Worm (Caenorhabditis elegans) whole organism, young adult: ENCODE data around the gene C15H11.1.

Source experiments
- B0035.1 ChIP-seq: sonication (generic microtip); optimal IDR thresholded peaks from 2 replicates; lab custom pipeline; 2016; ENCODE audit warnings: missing genetic modification characterization, mild to moderate bottlenecking, missing compliant biosample characterization, missing genotype, missing genetic modification reagents
- B0261.1 ChIP-seq: sonication (generic microtip); optimal IDR thresholded peaks from 2 replicates; lab custom pipeline; 2016; ENCODE audit warnings: mild to moderate bottlenecking, missing genetic modification characterization, moderate library complexity, missing compliant biosample characterization
- C17E4.6 ChIP-seq: fragments of 200-800 bp; sonication (Bioruptor generic); IDR thresholded peaks from 2 replicates; pipeline ENCODE4 v1.3.6; 2022; ENCODE audit warnings: missing genetic modification reagents, missing genetic modification characterization, missing compliant biosample characterization
- D2030.7 ChIP-seq: fragments of 200-800 bp; sonication (Bioruptor generic); IDR thresholded peaks from 2 replicates; pipeline ENCODE4 v1.3.6; 2022; ENCODE audit warnings: missing genetic modification reagents, missing genetic modification characterization, missing compliant biosample characterization
- F33H1.4 ChIP-seq: fragments of 200-800 bp; sonication (Bioruptor generic); IDR thresholded peaks from 2 replicates; pipeline ENCODE4 v1.3.6; 2022; ENCODE audit warnings: missing genetic modification reagents, missing genetic modification characterization, missing compliant biosample characterization
- F39B2.1 ChIP-seq: fragments of 200-800 bp; sonication (Bioruptor generic); IDR thresholded peaks from 2 replicates; pipeline ENCODE4 v1.3.6; 2022; ENCODE audit warnings: missing genetic modification reagents, missing genetic modification characterization, missing compliant biosample characterization
- F49E8.2 ChIP-seq: sonication (generic microtip); optimal IDR thresholded peaks from 3 replicates; lab custom pipeline; 2017; ENCODE audit warnings: missing genetic modification characterization, mild to moderate bottlenecking, missing compliant biosample characterization, antibody characterized with exemption, moderate library complexity; ENCODE audit not compliant: insufficient read depth
- F55B11.4 ChIP-seq: sonication (generic microtip); optimal IDR thresholded peaks from 2 replicates; lab custom pipeline; 2016; ENCODE audit warnings: missing compliant biosample characterization, missing genetic modification characterization, borderline replicate concordance; ENCODE audit not compliant: insufficient read depth
- F57A8.1 ChIP-seq: fragments of 200-800 bp; sonication (Bioruptor generic); optimal IDR thresholded peaks from 2 replicates; lab custom pipeline; 2018; ENCODE audit warnings: mild to moderate bottlenecking, missing genetic modification characterization, moderate library complexity, missing compliant biosample characterization
- F57C9.4 ChIP-seq: sonication (generic microtip); optimal IDR thresholded peaks from 2 replicates; lab custom pipeline; 2017; ENCODE audit warnings: mild to moderate bottlenecking, missing genetic modification characterization, missing compliant biosample characterization
- K11D2.4 ChIP-seq: fragments of 200-800 bp; sonication (Bioruptor generic); IDR thresholded peaks from 2 replicates; pipeline ENCODE4 v1.3.6; 2022; ENCODE audit warnings: missing genetic modification reagents, missing genetic modification characterization, missing compliant biosample characterization
- T07F8.4 ChIP-seq: sonication (generic microtip); optimal IDR thresholded peaks from 2 replicates; lab custom pipeline; 2016; ENCODE audit warnings: mild to moderate bottlenecking, missing genetic modification characterization, moderate library complexity, missing compliant biosample characterization
- T26A5.8 ChIP-seq: sonication (generic microtip); optimal IDR thresholded peaks from 2 replicates; lab custom pipeline; 2016; ENCODE audit warnings: missing genetic modification characterization, missing compliant biosample characterization
- atf-7 ChIP-seq: sonication (generic microtip); optimal IDR thresholded peaks from 2 replicates; lab custom pipeline; 2017; ENCODE audit warnings: mild to moderate bottlenecking, missing genetic modification characterization, missing compliant biosample characterization
- athp-1 ChIP-seq: sonication (generic microtip); optimal IDR thresholded peaks from 2 replicates; lab custom pipeline; 2017; ENCODE audit warnings: mild to moderate bottlenecking, missing genetic modification characterization, missing compliant biosample characterization
- attf-3 ChIP-seq: fragments of 200-800 bp; sonication (Bioruptor generic); conservative IDR thresholded peaks from 2 replicates; pipeline ENCODE4 v1.3.6; 2022; ENCODE audit warnings: missing genetic modification reagents, missing genetic modification characterization, missing compliant biosample characterization
- attf-6 ChIP-seq: fragments of 200-800 bp; sonication (Bioruptor generic); IDR thresholded peaks from 2 replicates; pipeline ENCODE4 v1.3.6; 2022; ENCODE audit warnings: missing genetic modification reagents, missing genetic modification characterization, missing compliant biosample characterization
- bed-2 ChIP-seq: fragments of 200-800 bp; sonication (Bioruptor generic); IDR thresholded peaks from 2 replicates; pipeline ENCODE4 v1.3.6; 2022; ENCODE audit warnings: missing genetic modification reagents, missing genetic modification characterization, missing compliant biosample characterization
- cebp-2 ChIP-seq: fragments of 200-800 bp; sonication (Bioruptor generic); IDR thresholded peaks from 2 replicates; pipeline ENCODE4 v1.3.6; 2022; ENCODE audit warnings: missing genetic modification characterization, missing compliant biosample characterization
- ceh-79 ChIP-seq: sonication (generic microtip); optimal IDR thresholded peaks from 2 replicates; lab custom pipeline; 2017; ENCODE audit warnings: mild to moderate bottlenecking, missing genetic modification characterization, missing compliant biosample characterization
- egl-44 ChIP-seq: fragments of 200-800 bp; sonication (Bioruptor generic); IDR thresholded peaks from 2 replicates; pipeline ENCODE4 v1.3.6; 2022; ENCODE audit warnings: missing genetic modification reagents, missing genetic modification characterization, missing compliant biosample characterization
- egrh-3 ChIP-seq: fragments of 200-800 bp; sonication (Bioruptor generic); IDR thresholded peaks from 2 replicates; pipeline ENCODE4 v1.3.6; 2022; ENCODE audit warnings: missing genetic modification reagents, missing genetic modification characterization, missing compliant biosample characterization
- fkh-3 ChIP-seq: sonication (generic microtip); optimal IDR thresholded peaks from 2 replicates; lab custom pipeline; 2016; ENCODE audit warnings: mild to moderate bottlenecking, missing genetic modification characterization, missing compliant biosample characterization
- hrde-1 ChIP-seq: sonication (generic microtip); optimal IDR thresholded peaks from 2 replicates; lab custom pipeline; 2016; ENCODE audit warnings: missing genetic modification characterization, mild to moderate bottlenecking, missing compliant biosample characterization, moderate library complexity, missing genotype, missing genetic modification reagents, borderline replicate concordance
- lag-1 ChIP-seq: fragments of 200-800 bp; sonication (Bioruptor generic); IDR thresholded peaks from 2 replicates; pipeline ENCODE4 v1.3.6; 2022; ENCODE audit warnings: missing genetic modification reagents, missing genetic modification characterization, missing compliant biosample characterization
- lin-26 ChIP-seq: fragments of 200-800 bp; sonication (Bioruptor generic); IDR thresholded peaks from 2 replicates; pipeline ENCODE4 v1.3.6; 2022; ENCODE audit warnings: missing genetic modification reagents, missing genetic modification characterization, missing compliant biosample characterization
- madf-10 ChIP-seq: sonication (generic microtip); optimal IDR thresholded peaks from 2 replicates; lab custom pipeline; 2016; ENCODE audit warnings: mild to moderate bottlenecking, missing genetic modification characterization, missing compliant biosample characterization
- madf-3 ChIP-seq: fragments of 200-800 bp; sonication (Bioruptor generic); IDR thresholded peaks from 2 replicates; pipeline ENCODE4 v1.3.6; 2022; ENCODE audit warnings: missing genetic modification reagents, missing genetic modification characterization, missing compliant biosample characterization
- madf-6 ChIP-seq: fragments of 200-800 bp; sonication (Bioruptor generic); IDR thresholded peaks from 2 replicates; pipeline ENCODE4 v1.3.6; 2022; ENCODE audit warnings: missing genetic modification reagents, missing genetic modification characterization, missing compliant biosample characterization
- madf-8 ChIP-seq: fragments of 200-800 bp; sonication (Bioruptor generic); conservative IDR thresholded peaks from 2 replicates; pipeline ENCODE4 v1.3.6; 2022; ENCODE audit warnings: missing genetic modification reagents, missing genetic modification characterization, missing compliant biosample characterization
- mxl-1 ChIP-seq: sonication (generic microtip); optimal IDR thresholded peaks from 2 replicates; lab custom pipeline; 2016; ENCODE audit warnings: missing genetic modification characterization, missing compliant biosample characterization
- nfya-1 ChIP-seq: sonication (generic microtip); optimal IDR thresholded peaks from 2 replicates; lab custom pipeline; 2017; ENCODE audit warnings: antibody characterized with exemption, missing compliant biosample characterization, missing genetic modification characterization, borderline replicate concordance; ENCODE audit not compliant: insufficient read depth
- nfya-2 ChIP-seq: fragments of 200-800 bp; sonication (Bioruptor generic); IDR thresholded peaks from 2 replicates; pipeline ENCODE4 v1.3.6; 2022; ENCODE audit warnings: missing genetic modification reagents, missing genetic modification characterization, missing compliant biosample characterization
- nhr-120 ChIP-seq: fragments of 200-800 bp; sonication (Bioruptor generic); IDR thresholded peaks from 2 replicates; pipeline ENCODE4 v1.3.6; 2022; ENCODE audit warnings: missing genetic modification characterization, missing compliant biosample characterization
- nhr-80 ChIP-seq: sonication (generic microtip); optimal IDR thresholded peaks from 2 replicates; lab custom pipeline; 2016; ENCODE audit warnings: missing genetic modification characterization, missing compliant biosample characterization
- pbrm-1 ChIP-seq: fragments of 200-800 bp; sonication (Bioruptor generic); IDR thresholded peaks from 2 replicates; pipeline ENCODE4 v1.3.6; 2022; ENCODE audit warnings: missing genetic modification reagents, missing genetic modification characterization, missing compliant biosample characterization
- pha-4 ChIP-seq: fragments of 150-350 bp; sonication (generic microtip); optimal IDR thresholded peaks from 2 replicates; lab custom pipeline; 2014; ENCODE audit warnings: missing biosample characterization, missing genetic modification reagents, missing genetic modification characterization
- rcor-1 ChIP-seq: fragments of 200-800 bp; sonication (Bioruptor generic); IDR thresholded peaks from 2 replicates; pipeline ENCODE4 v1.3.6; 2022; ENCODE audit warnings: missing genetic modification reagents, missing genetic modification characterization, missing compliant biosample characterization
- repo-1 ChIP-seq: sonication (generic microtip); optimal IDR thresholded peaks from 2 replicates; lab custom pipeline; 2017; ENCODE audit warnings: mild to moderate bottlenecking, missing genetic modification characterization, missing compliant biosample characterization
- snpc-1.1 ChIP-seq: sonication (generic microtip); optimal IDR thresholded peaks from 2 replicates; lab custom pipeline; 2017; ENCODE audit warnings: missing genetic modification characterization, mild to moderate bottlenecking, missing compliant biosample characterization, antibody characterized with exemption, moderate library complexity, missing genotype, missing genetic modification reagents; ENCODE audit not compliant: insufficient read depth
- snpc-1.3 ChIP-seq: sonication (generic microtip); optimal IDR thresholded peaks from 2 replicates; lab custom pipeline; 2017; ENCODE audit warnings: missing genetic modification characterization, mild to moderate bottlenecking, missing compliant biosample characterization, antibody characterized with exemption, moderate library complexity, missing genotype, missing genetic modification reagents; ENCODE audit not compliant: insufficient read depth
- sptf-2 ChIP-seq: fragments of 200-800 bp; sonication (Bioruptor generic); optimal IDR thresholded peaks from 2 replicates; lab custom pipeline; 2018; ENCODE audit warnings: mild to moderate bottlenecking, missing genetic modification characterization, missing compliant biosample characterization
- tbp1 ChIP-seq: fragments of 200-800 bp; sonication (Bioruptor generic); optimal IDR thresholded peaks from 2 replicates; lab custom pipeline; 2018; ENCODE audit warnings: mild to moderate bottlenecking, missing genetic modification characterization, missing compliant biosample characterization
- zim-3 ChIP-seq: sonication (generic microtip); optimal IDR thresholded peaks from 2 replicates; lab custom pipeline; 2017; ENCODE audit warnings: mild to moderate bottlenecking, missing genetic modification characterization, moderate library complexity, missing compliant biosample characterization
- ztf-18 ChIP-seq: sonication (generic microtip); optimal IDR thresholded peaks from 2 replicates; lab custom pipeline; 2016; ENCODE audit warnings: missing genotype, mild to moderate bottlenecking, missing genetic modification characterization, missing compliant biosample characterization
- ztf-25 ChIP-seq: fragments of 200-800 bp; sonication (Bioruptor generic); IDR thresholded peaks from 2 replicates; pipeline ENCODE4 v1.3.6; 2022; ENCODE audit warnings: missing genetic modification reagents, missing genetic modification characterization, missing compliant biosample characterization

C15H11.1 gene

DNA sequence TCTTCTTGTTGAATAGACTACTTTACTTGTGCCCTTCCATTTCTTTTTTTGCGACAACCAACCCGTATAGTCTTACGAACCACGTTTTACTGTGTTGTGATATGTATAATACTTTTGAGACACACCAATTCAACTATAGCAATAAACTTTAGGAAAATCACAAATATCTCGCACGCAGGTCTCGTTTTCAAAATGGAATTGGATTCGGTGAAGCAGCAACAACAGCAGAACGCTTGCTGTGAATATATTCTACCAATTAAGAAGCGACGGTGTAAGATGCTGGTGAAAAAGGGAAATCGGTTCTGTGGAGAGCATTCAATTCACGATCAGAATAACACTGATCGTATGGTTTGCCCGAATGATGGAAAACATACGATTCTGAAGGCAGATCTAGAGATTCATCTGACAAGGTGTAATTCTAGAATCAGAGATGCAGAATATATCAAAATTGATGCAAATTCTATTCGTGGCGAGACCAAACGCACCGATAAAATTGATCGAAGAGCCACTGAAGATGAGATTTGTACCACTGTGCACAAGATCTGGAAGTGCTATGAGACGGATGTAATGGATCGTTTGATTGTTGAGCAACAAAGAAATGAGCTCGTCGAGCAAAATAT is 39.2 kb upstream of the C15H11.1 start, which contains the start of gene Y49A3A.3 (continued):
- no peak for TF ChIP-seq C17E4.6
- peak; percentile 34 for TF ChIP-seq madf-10 (tag; lab: Kevin White, UChicago)
- TF ChIP-seq bed-2 (GFP tag; lab: Robert Waterston, UW) = no peak
- TF ChIP-seq T26A5.8 = no peak
- peak; percentile 63 for TF ChIP-seq fkh-3 (tag; lab: Kevin White, UChicago)
- TF ChIP-seq F39B2.1 (GFP tag; lab: Robert Waterston, UW) = peak; percentile 68; the same call in 1 of the 2 replicates
- TF ChIP-seq lag-1 (GFP tag; lab: Robert Waterston, UW) = no peak
- 0 out of 2 replicates have a peak, but pooled peaks have one; percentile 25 for TF ChIP-seq madf-3 (GFP tag; lab: Robert Waterston, UW)
- TF ChIP-seq attf-3 = no peak
- no peak for TF ChIP-seq B0261.1 (tag; lab: Kevin White, UChicago)
- TF ChIP-seq nfya-1 (tag; lab: Kevin White, UChicago) = no peak
- no peak for TF ChIP-seq snpc-1.3 (tag; lab: Kevin White, UChicago)
- peak; percentile 52 for TF ChIP-seq ztf-18 (tag; lab: Kevin White, UChicago)
- TF ChIP-seq attf-6 (GFP tag; lab: Robert Waterston, UW) = no peak
- peak; percentile 15 for TF ChIP-seq snpc-1.1 (tag; lab: Kevin White, UChicago)
- peak; percentile 60 for TF ChIP-seq F57C9.4 (tag; lab: Kevin White, UChicago)
- 0 out of 2 replicates have a peak, but pooled peaks have one; percentile 19 for TF ChIP-seq lin-26 (GFP tag; lab: Robert Waterston, UW)
- TF ChIP-seq sptf-2 = no peak
- TF ChIP-seq F55B11.4 = no peak
- no peak for TF ChIP-seq mxl-1 (tag; lab: Kevin White, UChicago)
- TF ChIP-seq nfya-2 (GFP tag; lab: Robert Waterston, UW) = 0 out of 2 replicates have a peak, but pooled peaks have one; percentile 22
- peak; percentile 63 for TF ChIP-seq hrde-1 (tag; lab: Kevin White, UChicago)
- no peak for TF ChIP-seq ztf-25 (GFP tag; lab: Robert Waterston, UW)
- peak; percentile 73 for TF ChIP-seq zim-3 (tag; lab: Kevin White, UChicago)
- TF ChIP-seq rcor-1 (GFP tag; lab: Robert Waterston, UW) = no peak
- no peak for TF ChIP-seq pha-4 (tag; lab: Kevin White, UChicago)
- TF ChIP-seq egl-44 = no peak
- TF ChIP-seq D2030.7 (GFP tag; lab: Robert Waterston, UW) = no peak
- TF ChIP-seq egrh-3 = no peak
- TF ChIP-seq madf-8 (GFP tag; lab: Robert Waterston, UW) = no peak
- no peak for TF ChIP-seq F49E8.2

ce11 chrV:14355738-14356368 is 37.8 kb upstream of the C15H11.1 start, which contains the start of gene cyn-1:
Gene cyn-1 (plus strand): TSS chrV:14356076.
- TF ChIP-seq attf-6 (GFP tag; lab: Robert Waterston, UW) (no peak), nhr-120 (GFP tag; lab: Robert Waterston, UW) (no peak), zim-3 (tag; lab: Kevin White, UChicago) (no peak), atf-7 (tag; lab: Kevin White, UChicago) (no peak), tbp1 (GFP tag; lab: Kevin White, UChicago) (peak; percentile 66), cebp-2 (GFP tag; lab: Robert Waterston, UW) (no peak), nfya-2 (GFP tag; lab: Robert Waterston, UW) (no peak), nhr-80 (tag; lab: Kevin White, UChicago) (no peak), F33H1.4 (GFP tag; lab: Robert Waterston, UW) (0 out of 2 replicates have a peak, but pooled peaks have one; percentile 52), pbrm-1 (GFP tag; lab: Robert Waterston, UW) (peak; percentile 25; the same call in 1 of the 2 replicates), athp-1 (no peak), F57A8.1 (GFP tag; lab: Kevin White, UChicago) (no peak), ceh-79 (tag; lab: Kevin White, UChicago) (no peak), repo-1 (tag; lab: Kevin White, UChicago) (no peak), egrh-3 (no peak), B0035.1 (tag; lab: Kevin White, UChicago) (peak; percentile 12), nfya-1 (tag; lab: Kevin White, UChicago) (no peak), madf-6 (GFP tag; lab: Robert Waterston, UW) (peak; percentile 66), K11D2.4 (GFP tag; lab: Robert Waterston, UW) (peak; percentile 25; the same call in 1 of the 2 replicates), F57C9.4 (tag; lab: Kevin White, UChicago) (no peak), T07F8.4 (no peak)
